Worm (Caenorhabditis elegans): ENCODE results near the gene K10B3.1.

DNA sequence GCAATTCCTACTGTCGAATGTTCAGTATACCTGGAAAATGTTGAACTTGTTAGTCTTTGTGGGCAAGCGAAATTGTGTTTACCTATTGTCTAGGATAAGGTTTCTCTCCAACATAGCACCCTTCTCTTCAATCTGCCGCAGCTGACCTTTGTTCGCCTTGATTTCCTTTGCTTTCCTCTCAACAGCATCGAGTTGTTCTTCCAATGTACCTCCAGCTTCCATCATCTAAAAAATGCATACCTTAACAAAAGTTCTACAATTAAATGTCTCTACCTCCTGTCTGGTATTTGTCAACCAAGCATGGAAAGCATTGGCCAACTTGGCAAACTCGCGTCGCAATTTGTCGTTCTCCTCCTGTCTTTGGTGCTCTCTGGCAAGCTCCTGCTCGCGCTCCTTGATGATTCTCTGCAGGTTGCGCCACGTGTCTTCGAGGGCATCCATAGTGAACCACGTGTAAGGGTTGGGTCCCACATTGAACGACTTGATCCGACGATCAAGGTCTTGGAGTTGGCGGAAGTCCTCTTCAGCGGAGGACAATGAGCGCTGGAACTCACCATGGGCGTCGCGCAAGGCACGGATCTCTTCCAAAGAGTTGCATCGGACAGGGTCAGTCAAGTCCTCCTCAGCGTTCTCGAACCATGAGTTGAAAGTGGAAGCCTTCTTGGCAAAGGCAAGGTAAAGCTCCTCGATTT lies 16.5 kb upstream of the K10B3.1 start:
- no peak for TF ChIP-seq him-1 (tag; optimal IDR thresholded peaks at IDR 0.05)
- TF ChIP-seq dao-5 (tag; optimal IDR thresholded peaks at IDR 0.05), result no peak
- TF ChIP-seq W03F9.2 (tag; optimal IDR thresholded peaks at IDR 0.05), result no peak
